Fruit fly (Drosophila melanogaster) whole organism, embryonic: Measurements from ENCODE around the gene CG9737.

Experiments
- Ada2b ChIP-seq: fragments of 200-800 bp; sonication (Bioruptor generic); IDR thresholded peaks from 2 replicates; pipeline ENCODE4 v1.3.6; 2022; ENCODE audit warnings: missing biosample characterization, missing genetic modification characterization
- Awh ChIP-seq: fragments of 200-800 bp; sonication (Bioruptor generic); IDR thresholded peaks from 2 replicates; pipeline ENCODE4, ENCODE4 v1.3.6; 2022; ENCODE audit warnings: missing biosample characterization, missing genetic modification characterization
- B-H2 ChIP-seq: fragments of 200-800 bp; sonication (Bioruptor generic); optimal IDR thresholded peaks from 2 replicates; lab custom pipeline; 2018; ENCODE audit warnings: missing biosample characterization, mild to moderate bottlenecking, missing genetic modification characterization
- Blimp-1 ChIP-seq: fragments of 200-800 bp; sonication (Bioruptor generic); optimal IDR thresholded peaks from 3 replicates; lab custom pipeline; 2018; ENCODE audit warnings: missing biosample characterization, missing genetic modification characterization, mild to moderate bottlenecking, moderate library complexity, missing genetic modification reagents
- CG11456 ChIP-seq: fragments of 200-800 bp; sonication (Bioruptor generic); IDR thresholded peaks from 3 replicates; pipeline ENCODE4 v1.3.6; 2022; ENCODE audit warnings: missing biosample characterization, missing genetic modification characterization
- CG11695 ChIP-seq: fragments of 200-800 bp; sonication (Bioruptor generic); IDR thresholded peaks from 3 replicates; pipeline ENCODE4 v1.3.6; 2022; ENCODE audit warnings: missing biosample characterization, missing genetic modification characterization
- CG12391 ChIP-seq: fragments of 200-800 bp; sonication (Bioruptor generic); optimal IDR thresholded peaks from 3 replicates; lab custom pipeline; 2018; ENCODE audit warnings: missing biosample characterization, mild to moderate bottlenecking, missing genetic modification characterization, moderate library complexity
- CG14014 ChIP-seq: fragments of 200-800 bp; sonication (Bioruptor generic); IDR thresholded peaks from 2 replicates; pipeline ENCODE4 v1.3.6; 2022; ENCODE audit warnings: missing biosample characterization, missing genetic modification characterization
- CG15479 ChIP-seq: fragments of 200-800 bp; sonication (Bioruptor generic); optimal IDR thresholded peaks from 3 replicates; lab custom pipeline; 2019; ENCODE audit warnings: missing biosample characterization, mild to moderate bottlenecking, missing genetic modification characterization, moderate library complexity
- CG16815 ChIP-seq: fragments of 200-800 bp; sonication (Bioruptor generic); optimal IDR thresholded peaks from 3 replicates; lab custom pipeline; 2017; ENCODE audit warnings: missing biosample characterization, mild to moderate bottlenecking, missing genetic modification characterization
- CG18262 ChIP-seq: fragments of 200-800 bp; optimal IDR thresholded peaks from 3 replicates; lab custom pipeline; 2019; ENCODE audit warnings: missing biosample characterization, mild to moderate bottlenecking, missing genetic modification characterization, moderate library complexity
- CG2199 ChIP-seq: fragments of 200-800 bp; sonication (Bioruptor generic); IDR thresholded peaks from 3 replicates; pipeline ENCODE4 v1.3.6; 2022; ENCODE audit warnings: missing biosample characterization, missing genetic modification characterization
- CG2202 ChIP-seq: fragments of 200-800 bp; sonication (Bioruptor generic); optimal IDR thresholded peaks from 2 replicates; lab custom pipeline; 2018; ENCODE audit warnings: missing biosample characterization, mild to moderate bottlenecking, missing genetic modification characterization
- CG33557 ChIP-seq: fragments of 200-800 bp; sonication (Bioruptor generic); optimal IDR thresholded peaks from 2 replicates; lab custom pipeline; 2019; ENCODE audit warnings: missing biosample characterization, mild to moderate bottlenecking, missing genetic modification characterization, moderate library complexity
- CG34224 ChIP-seq: fragments of 200-800 bp; sonication (Bioruptor generic); IDR thresholded peaks from 3 replicates; pipeline ENCODE4 v1.3.6; 2022; ENCODE audit warnings: missing biosample characterization, missing genetic modification characterization; ENCODE audit not compliant: partially characterized antibody
- CG4360 ChIP-seq: fragments of 200-800 bp; sonication (Bioruptor generic); IDR thresholded peaks from 2 replicates; pipeline ENCODE4 v1.3.6; 2022; ENCODE audit warnings: missing biosample characterization, missing genetic modification characterization
- CG5245 ChIP-seq: fragments of 200-800 bp; sonication (Bioruptor generic); optimal IDR thresholded peaks from 3 replicates; lab custom pipeline; 2016; ENCODE audit warnings: missing biosample characterization, missing genetic modification characterization
- CG6683 ChIP-seq: fragments of 200-800 bp; sonication (Bioruptor generic); optimal IDR thresholded peaks from 2 replicates; lab custom pipeline; 2017; ENCODE audit warnings: missing biosample characterization, mild to moderate bottlenecking, missing genetic modification characterization, missing genetic modification reagents
- CG6813 ChIP-seq: fragments of 200-800 bp; sonication (Bioruptor generic); optimal IDR thresholded peaks from 2 replicates; lab custom pipeline; 2017; ENCODE audit warnings: missing biosample characterization, missing genetic modification characterization, mild to moderate bottlenecking, moderate library complexity, missing genetic modification reagents
- CG7271 ChIP-seq: fragments of 200-800 bp; sonication (Bioruptor generic); optimal IDR thresholded peaks from 2 replicates; lab custom pipeline; 2018; ENCODE audit warnings: missing biosample characterization, mild to moderate bottlenecking, missing genetic modification characterization, moderate library complexity
- CG7839 ChIP-seq: fragments of 200-800 bp; sonication (Bioruptor generic); optimal IDR thresholded peaks from 3 replicates; lab custom pipeline; 2018; ENCODE audit warnings: missing biosample characterization, mild to moderate bottlenecking, missing genetic modification characterization, moderate library complexity
- CG7928 ChIP-seq: fragments of 200-800 bp; sonication (Bioruptor generic); optimal IDR thresholded peaks from 2 replicates; lab custom pipeline; 2017; ENCODE audit warnings: missing biosample characterization, mild to moderate bottlenecking, missing genetic modification characterization
- CG8290 ChIP-seq, 3 experiments: fragments of 200-800 bp; sonication (Bioruptor generic); optimal IDR thresholded peaks; 2 replicates each; lab custom pipeline; 2016 to 2019; ENCODE audit warnings: missing biosample characterization in 3 of 3, missing genetic modification characterization in 3 of 3, mild to moderate bottlenecking in 2 of 3, moderate library complexity in 1 of 3
- Dll ChIP-seq: fragments of 200-800 bp; sonication (Bioruptor generic); IDR thresholded peaks from 4 replicates; pipeline ENCODE4 v1.3.6; 2022; ENCODE audit warnings: missing biosample characterization, missing genetic modification characterization; ENCODE audit not compliant: partially characterized antibody
- Dp ChIP-seq: fragments of 200-800 bp; sonication (Bioruptor generic); optimal IDR thresholded peaks from 2 replicates; lab custom pipeline; 2018; ENCODE audit warnings: missing biosample characterization, mild to moderate bottlenecking, missing genetic modification characterization, moderate library complexity
- Drgx ChIP-seq: fragments of 200-800 bp; sonication (Bioruptor generic); IDR thresholded peaks from 2 replicates; pipeline ENCODE4 v1.3.6; 2022; ENCODE audit warnings: missing biosample characterization, missing genetic modification characterization
- Gug ChIP-seq: fragments of 200-800 bp; sonication (Bioruptor generic); IDR thresholded peaks from 4 replicates; pipeline ENCODE4 v1.3.6; 2022; ENCODE audit warnings: missing biosample characterization, missing genetic modification characterization
- HLH54F ChIP-seq: fragments of 200-800 bp; sonication (Bioruptor generic); optimal IDR thresholded peaks from 3 replicates; lab custom pipeline; 2016; ENCODE audit warnings: missing biosample characterization, missing genetic modification characterization
- Ravus ChIP-seq: fragments of 200-800 bp; sonication (Bioruptor generic); IDR thresholded peaks from 2 replicates; pipeline ENCODE4 v1.3.6; 2022; ENCODE audit warnings: missing biosample characterization, missing genetic modification characterization
- Rx ChIP-seq: fragments of 200-800 bp; sonication (Bioruptor generic); IDR thresholded peaks from 2 replicates; pipeline ENCODE4 v1.3.6; 2022; ENCODE audit warnings: missing biosample characterization, missing genetic modification characterization
- Sry-δ ChIP-seq: fragments of 200-800 bp; sonication (Bioruptor generic); optimal IDR thresholded peaks from 2 replicates; lab custom pipeline; 2016; ENCODE audit warnings: missing biosample characterization, missing genetic modification characterization
- bigmax ChIP-seq: fragments of 200-800 bp; sonication (Bioruptor generic); optimal IDR thresholded peaks from 2 replicates; lab custom pipeline; 2018; ENCODE audit warnings: missing biosample characterization, mild to moderate bottlenecking, missing genetic modification characterization
- crp ChIP-seq, 2 experiments: fragments of 200-800 bp; sonication (Bioruptor generic); optimal IDR thresholded peaks; 2 replicates in 1 of 2; 3 replicates in 1 of 2; lab custom pipeline; 2017; ENCODE audit warnings: missing biosample characterization in 2 of 2, missing genetic modification characterization in 2 of 2, mild to moderate bottlenecking in 1 of 2, moderate library complexity in 1 of 2
- disco-r ChIP-seq: fragments of 200-800 bp; sonication (Bioruptor generic); optimal IDR thresholded peaks from 2 replicates; lab custom pipeline; 2016; ENCODE audit warnings: missing biosample characterization, missing genetic modification characterization
- dmrt99B ChIP-seq: fragments of 200-800 bp; sonication (Bioruptor generic); optimal IDR thresholded peaks from 2 replicates; lab custom pipeline; 2018; ENCODE audit warnings: missing biosample characterization, mild to moderate bottlenecking, missing genetic modification characterization, moderate library complexity
- dpn ChIP-seq, 2 experiments: fragments of 200-800 bp; sonication (Bioruptor generic); optimal IDR thresholded peaks; 3 replicates each; lab custom pipeline; 2016; ENCODE audit warnings: missing biosample characterization in 2 of 2, missing genetic modification characterization in 2 of 2
- emc ChIP-seq: fragments of 200-800 bp; sonication (Bioruptor generic); optimal IDR thresholded peaks from 2 replicates; lab custom pipeline; 2016; ENCODE audit warnings: missing biosample characterization, missing genetic modification characterization
- esg ChIP-seq: fragments of 200-800 bp; sonication (Bioruptor generic); conservative IDR thresholded peaks from 2 replicates; pipeline ENCODE4 v1.3.6; 2022; ENCODE audit warnings: missing biosample characterization, missing genetic modification characterization
- gem ChIP-seq: fragments of 200-800 bp; sonication (Bioruptor generic); optimal IDR thresholded peaks from 2 replicates; lab custom pipeline; 2019; ENCODE audit warnings: missing biosample characterization, mild to moderate bottlenecking, missing genetic modification characterization, moderate library complexity
- insv ChIP-seq, 2 experiments: fragments of 200-800 bp; sonication (Bioruptor generic); optimal IDR thresholded peaks; 3 replicates each; lab custom pipeline; 2016 to 2018; ENCODE audit warnings: missing biosample characterization in 2 of 2, missing genetic modification characterization in 2 of 2
- klu ChIP-seq: fragments of 200-800 bp; sonication (Bioruptor generic); IDR thresholded peaks from 2 replicates; pipeline ENCODE4 v1.3.6; 2022; ENCODE audit warnings: missing biosample characterization, missing genetic modification characterization
- otp ChIP-seq: fragments of 200-800 bp; sonication (Bioruptor generic); IDR thresholded peaks from 3 replicates; pipeline ENCODE4, ENCODE4 v1.3.6; 2022; ENCODE audit warnings: missing biosample characterization, missing genetic modification characterization
- pan ChIP-seq, 4 experiments: fragments of >200 bp in 3 of 4; fragments of 200-800 bp in 1 of 4; sonication (Bioruptor generic) in 1 of 4; optimal IDR thresholded peaks in 3 of 4; IDR thresholded peaks in 1 of 4; 2 replicates each; pipeline versions ENCODE4 v1.3.6 to Lab custom; 2017 to 2022; ENCODE audit warnings: missing biosample characterization in 2 of 4, missing genetic modification characterization in 2 of 4, mixed read lengths in 1 of 4
- repo ChIP-seq: fragments of 200-800 bp; sonication (Bioruptor generic); optimal IDR thresholded peaks from 2 replicates; lab custom pipeline; 2016; ENCODE audit warnings: missing biosample characterization, missing genetic modification characterization
- rib ChIP-seq: fragments of 200-800 bp; sonication (Bioruptor generic); IDR thresholded peaks from 2 replicates; pipeline ENCODE4 v1.3.6; 2022; ENCODE audit warnings: missing biosample characterization, missing genetic modification characterization
- scrt ChIP-seq: fragments of 200-800 bp; sonication (Bioruptor generic); optimal IDR thresholded peaks from 2 replicates; lab custom pipeline; 2018; ENCODE audit warnings: missing biosample characterization, mild to moderate bottlenecking, missing genetic modification characterization, moderate library complexity
- seq ChIP-seq: fragments of 200-800 bp; sonication (Bioruptor generic); IDR thresholded peaks from 2 replicates; pipeline ENCODE4 v1.3.6; 2022; ENCODE audit warnings: missing biosample characterization, missing genetic modification characterization
- tgo ChIP-seq: fragments of 200-800 bp; sonication (Bioruptor generic); IDR thresholded peaks from 3 replicates; pipeline ENCODE4 v1.3.6; 2022; ENCODE audit warnings: missing biosample characterization, missing genetic modification characterization
- vvl ChIP-seq: fragments of 200-800 bp; sonication (Bioruptor generic); IDR thresholded peaks from 2 replicates; pipeline ENCODE4 v1.3.6; 2022; ENCODE audit warnings: missing biosample characterization, missing genetic modification characterization
- wor ChIP-seq: fragments of 200-800 bp; sonication (Bioruptor generic); IDR thresholded peaks from 2 replicates; pipeline ENCODE4 v1.3.6; 2022; ENCODE audit warnings: missing biosample characterization, missing genetic modification characterization

CG9737 gene

DNA sequence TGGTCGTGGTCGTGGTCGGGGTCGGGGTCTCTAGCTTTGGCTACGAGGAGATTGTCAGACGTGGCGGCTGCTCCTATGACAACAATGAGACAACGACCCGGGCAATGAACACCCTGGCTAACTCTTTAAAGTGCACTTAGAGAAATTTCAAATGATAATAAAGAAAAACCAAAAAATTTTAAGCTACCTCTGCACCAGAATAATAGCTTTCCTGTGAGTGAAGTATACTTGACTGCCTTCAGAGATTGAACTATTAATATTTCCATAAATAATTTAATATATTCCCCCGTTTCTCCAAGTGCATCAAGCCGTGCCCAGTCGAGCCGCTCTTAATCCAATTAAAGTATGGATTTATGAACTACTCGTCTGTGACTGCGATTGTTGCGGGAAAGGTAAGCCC lies 20.6 kb upstream of the CG9737 start (continued):
- TF ChIP-seq CG2202 (tag; lab: Kevin White, UChicago) (peak; percentile 24), CG11695 (GFP tag; lab: Robert Waterston, UW) (no peak), CG2199 (GFP tag; lab: Robert Waterston, UW) (no peak), CG33557 (GFP tag; lab: Kevin White, UChicago) (peak; percentile 54), tgo (GFP tag; lab: Robert Waterston, UW) (0 out of 3 replicates have a peak, but pooled peaks have one; percentile 33), rib (GFP tag; lab: Robert Waterston, UW) (no peak), CG14014 (GFP tag; lab: Robert Waterston, UW) (no peak), Dp (GFP tag; lab: Kevin White, UChicago) (no peak), repo (GFP tag; lab: Kevin White, UChicago) (no peak), dmrt99B (peak; percentile 47), CG6683 (GFP tag; lab: Kevin White, UChicago) (no peak), dpn (GFP tag; optimal IDR thresholded peaks at IDR 0.05; lab: Kevin White, UChicago) (peak; percentile 9 to 26), Gug (GFP tag; lab: Robert Waterston, UW) (peak; percentile 31; the same call in 2 of the 4 replicates), CG8290 (GFP tag; optimal IDR thresholded peaks at IDR 0.05; lab: Kevin White, UChicago) (no peak), CG8290 (tag; optimal IDR thresholded peaks at IDR 0.05; lab: Kevin White, UChicago) (no peak), CG34224 (GFP tag; lab: Robert Waterston, UW) (no peak), CG5245 (no peak), emc (GFP tag; lab: Kevin White, UChicago) (no peak), Ada2b (no peak), Awh (GFP tag; lab: Robert Waterston, UW) (no peak), esg (0 out of 2 replicates have a peak, but pooled peaks have one; percentile 16), seq (GFP tag; lab: Robert Waterston, UW) (no peak), CG6813 (GFP tag; lab: Kevin White, UChicago) (no peak), vvl (peak; percentile 62), Drgx (GFP tag; lab: Robert Waterston, UW) (peak; percentile 26; the same call in 1 of the 2 replicates), CG11456 (no peak), Rx (GFP tag; lab: Robert Waterston, UW) (no peak), pan (optimal IDR thresholded peaks at IDR 0.05; lab: Kevin White, UChicago) (no peak), pan (GFP tag; optimal IDR thresholded peaks at IDR 0.05 in 1 of 2, IDR thresholded peaks at IDR 0.05 in 1 of 2) (peak in 1 of 2 experiments; percentile 38), CG18262 (tag; lab: Kevin White, UChicago) (peak; percentile 57), CG4360 (GFP tag; lab: Robert Waterston, UW) (no peak), bigmax (GFP tag; lab: Kevin White, UChicago) (no peak), CG15479 (GFP tag; lab: Kevin White, UChicago) (no peak), HLH54F (no peak), gem (peak; percentile 71), CG7271 (tag; lab: Kevin White, UChicago) (no peak), Dll (GFP tag; lab: Robert Waterston, UW) (no peak), klu (no peak), CG16815 (peak; percentile 51), Ravus (GFP tag; lab: Robert Waterston, UW) (no peak), wor (GFP tag; lab: Robert Waterston, UW) (no peak), otp (GFP tag; lab: Robert Waterston, UW) (peak; percentile 53; the same call in 1 of the 3 replicates), crp (GFP tag; optimal IDR thresholded peaks at IDR 0.05; lab: Kevin White, UChicago) (no peak), CG7839 (peak; percentile 59), scrt (GFP tag; lab: Kevin White, UChicago) (no peak), CG12391 (peak; percentile 54), disco-r (GFP tag; lab: Kevin White, UChicago) (no peak), Sry-δ (GFP tag; lab: Kevin White, UChicago) (no peak), CG7928 (GFP tag; lab: Kevin White, UChicago) (no peak), B-H2 (no peak), Blimp-1 (peak; percentile 45), insv (GFP tag; optimal IDR thresholded peaks at IDR 0.05; lab: Kevin White, UChicago) (no peak)
